Fruit fly (Drosophila melanogaster) whole organism, wandering third instar larva: ENCODE measurements around the gene CG43084.

Experiments used
- Abd-B ChIP-seq: fragments of >200 bp; optimal IDR thresholded peaks from 2 replicates; lab custom pipeline; 2017; ENCODE audit warnings: missing biosample characterization, missing genetic modification characterization
- CG32264 ChIP-seq: fragments of 200-800 bp; sonication (Bioruptor generic); optimal IDR thresholded peaks from 2 replicates; lab custom pipeline; 2016; ENCODE audit warnings: missing biosample characterization, missing genetic modification characterization
- CrebA ChIP-seq: fragments of 200-800 bp; sonication (Bioruptor generic); optimal IDR thresholded peaks from 2 replicates; lab custom pipeline; 2016; ENCODE audit warnings: missing biosample characterization, mild to moderate bottlenecking, missing genetic modification characterization, borderline replicate concordance
- Dfd ChIP-seq: fragments of >200 bp; optimal IDR thresholded peaks from 2 replicates; lab custom pipeline; 2017; ENCODE audit warnings: missing biosample characterization, missing genetic modification characterization
- HLH106 ChIP-seq: fragments of 200-800 bp; optimal IDR thresholded peaks from 3 replicates; lab custom pipeline; 2019; ENCODE audit warnings: missing biosample characterization, mild to moderate bottlenecking, missing genetic modification characterization, moderate library complexity
- Hnf4 ChIP-seq: fragments of 200-800 bp; sonication (Bioruptor generic); optimal IDR thresholded peaks from 2 replicates; lab custom pipeline; 2016; ENCODE audit warnings: missing biosample characterization, mild to moderate bottlenecking, missing genetic modification characterization
- Hr78 ChIP-seq: fragments of >200 bp; optimal IDR thresholded peaks from 2 replicates; lab custom pipeline; 2017; ENCODE audit warnings: missing biosample characterization, missing genetic modification characterization
- Hr83 ChIP-seq: fragments of 200-300 bp; sonication (Bioruptor generic); optimal IDR thresholded peaks from 2 replicates; lab custom pipeline; 2016; ENCODE audit warnings: missing biosample characterization, mild to moderate bottlenecking, missing genetic modification characterization, moderate library complexity; ENCODE audit not compliant: poor library complexity, severe bottlenecking
- Jra ChIP-seq: sonication (Bioruptor generic); optimal IDR thresholded peaks from 2 replicates; lab custom pipeline; 2016; ENCODE audit warnings: missing biosample characterization, missing genetic modification characterization
- Mio ChIP-seq: sonication (Bioruptor generic); optimal IDR thresholded peaks from 2 replicates; lab custom pipeline; 2016; ENCODE audit warnings: missing biosample characterization, missing genetic modification characterization
- Myc ChIP-seq: fragments of >200 bp; optimal IDR thresholded peaks from 2 replicates; lab custom pipeline; 2017
- N ChIP-seq: fragments of >200 bp; optimal IDR thresholded peaks from 2 replicates; lab custom pipeline; 2018; ENCODE audit warnings: missing biosample characterization, missing external identifiers, missing genetic modification characterization
- OdsH ChIP-seq: fragments of 200-800 bp; sonication (Bioruptor generic); optimal IDR thresholded peaks from 2 replicates; lab custom pipeline; 2016; ENCODE audit warnings: missing biosample characterization, mild to moderate bottlenecking, missing genetic modification characterization
- Rel ChIP-seq, 2 experiments: fragments of 200-800 bp; sonication (Bioruptor generic) in 1 of 2; optimal IDR thresholded peaks; 2 replicates in 1 of 2; 3 replicates in 1 of 2; lab custom pipeline; 2016 to 2019; ENCODE audit warnings: mild to moderate bottlenecking in 2 of 2, missing biosample characterization in 2 of 2, missing genetic modification characterization in 2 of 2, moderate library complexity in 1 of 2
- Sp1 ChIP-seq: fragments of 200-800 bp; sonication (Bioruptor generic); optimal IDR thresholded peaks from 3 replicates; lab custom pipeline; 2019; ENCODE audit warnings: missing biosample characterization, mild to moderate bottlenecking, missing genetic modification characterization, moderate library complexity
- Vsx2 ChIP-seq: fragments of 200-300, 225-300 bp; sonication (Bioruptor generic); optimal IDR thresholded peaks from 2 replicates; lab custom pipeline; 2018; ENCODE audit warnings: missing biosample characterization, missing genetic modification characterization; ENCODE audit not compliant: partially characterized antibody
- br ChIP-seq: fragments of 200-800 bp; sonication (Bioruptor generic); optimal IDR thresholded peaks from 2 replicates; lab custom pipeline; 2016; ENCODE audit warnings: missing biosample characterization, missing genetic modification characterization
- dl ChIP-seq, 2 experiments: fragments of 175-275, 200-275 bp in 1 of 2; fragments of 200-275 bp in 1 of 2; sonication (Bioruptor generic); optimal IDR thresholded peaks; lab custom pipeline; 2018; ENCODE audit warnings: mild to moderate bottlenecking in 2 of 2, missing biosample characterization in 2 of 2, missing genetic modification characterization in 2 of 2, moderate library complexity in 2 of 2; ENCODE audit not compliant: partially characterized antibody in 2 of 2, insufficient read depth in 1 of 2
- dmrt93B ChIP-seq: fragments of 200-800 bp; sonication (Bioruptor generic); optimal IDR thresholded peaks from 2 replicates; lab custom pipeline; 2018; ENCODE audit warnings: missing biosample characterization, mild to moderate bottlenecking, missing genetic modification characterization
- dsf ChIP-seq: sonication (Bioruptor generic); optimal IDR thresholded peaks from 2 replicates; lab custom pipeline; 2016; ENCODE audit warnings: missing biosample characterization, missing genetic modification characterization, borderline replicate concordance
- ey ChIP-seq: fragments of 200-800 bp; sonication (Bioruptor generic); optimal IDR thresholded peaks from 2 replicates; lab custom pipeline; 2016; ENCODE audit warnings: missing biosample characterization, missing genetic modification characterization
- foxo ChIP-seq, 2 experiments: fragments of 200-800 bp; sonication (Bioruptor generic); optimal IDR thresholded peaks; 2 replicates in 1 of 2; 3 replicates in 1 of 2; lab custom pipeline; 2016 to 2017; ENCODE audit warnings: missing biosample characterization in 2 of 2, missing genetic modification characterization in 2 of 2
- fru ChIP-seq: fragments of 200-800 bp; sonication (Bioruptor generic); optimal IDR thresholded peaks from 3 replicates; lab custom pipeline; 2016; ENCODE audit warnings: missing biosample characterization, mild to moderate bottlenecking, missing genetic modification characterization
- h ChIP-seq: fragments of 200-800 bp; sonication (Bioruptor generic); optimal IDR thresholded peaks from 3 replicates; lab custom pipeline; 2016; ENCODE audit warnings: missing biosample characterization, mild to moderate bottlenecking, missing genetic modification characterization
- jim ChIP-seq: fragments of 175-275, 200-325 bp; sonication (Bioruptor generic); optimal IDR thresholded peaks from 2 replicates; lab custom pipeline; 2016; ENCODE audit warnings: missing biosample characterization, mild to moderate bottlenecking, missing genetic modification characterization
- lola ChIP-seq: fragments of >200 bp; optimal IDR thresholded peaks from 2 replicates; lab custom pipeline; 2017; ENCODE audit warnings: missing biosample characterization, missing genetic modification characterization
- pan ChIP-seq: fragments of >200 bp; optimal IDR thresholded peaks from 2 replicates; lab custom pipeline; 2017
- psq ChIP-seq: fragments of 200-800 bp; sonication (Bioruptor generic); optimal IDR thresholded peaks from 3 replicates; lab custom pipeline; 2017; ENCODE audit warnings: missing biosample characterization, mild to moderate bottlenecking, missing genetic modification characterization, moderate library complexity
- rgr ChIP-seq: fragments of 200-800 bp; sonication (Bioruptor generic); optimal IDR thresholded peaks from 3 replicates; lab custom pipeline; 2016; ENCODE audit warnings: missing biosample characterization, mild to moderate bottlenecking, missing genetic modification characterization
- sage ChIP-seq: fragments of 200-800 bp; sonication (Bioruptor generic); optimal IDR thresholded peaks from 2 replicates; lab custom pipeline; 2016; ENCODE audit warnings: missing biosample characterization, mild to moderate bottlenecking, missing genetic modification characterization
- sv ChIP-seq: fragments of 200-800 bp; sonication (Bioruptor generic); optimal IDR thresholded peaks from 3 replicates; lab custom pipeline; 2016; ENCODE audit warnings: missing biosample characterization, missing genetic modification characterization
- tai ChIP-seq: sonication (Bioruptor generic); optimal IDR thresholded peaks from 2 replicates; lab custom pipeline; 2016; ENCODE audit warnings: missing biosample characterization, missing genetic modification characterization
- usp ChIP-seq: fragments of >200 bp; optimal IDR thresholded peaks from 2 replicates; lab custom pipeline; 2017; ENCODE audit warnings: missing biosample characterization, missing genetic modification characterization
- woc ChIP-seq: sonication (Bioruptor generic); optimal IDR thresholded peaks from 2 replicates; lab custom pipeline; 2016; ENCODE audit warnings: missing biosample characterization, mild to moderate bottlenecking, missing genetic modification characterization

Gene CG43084

DNA sequence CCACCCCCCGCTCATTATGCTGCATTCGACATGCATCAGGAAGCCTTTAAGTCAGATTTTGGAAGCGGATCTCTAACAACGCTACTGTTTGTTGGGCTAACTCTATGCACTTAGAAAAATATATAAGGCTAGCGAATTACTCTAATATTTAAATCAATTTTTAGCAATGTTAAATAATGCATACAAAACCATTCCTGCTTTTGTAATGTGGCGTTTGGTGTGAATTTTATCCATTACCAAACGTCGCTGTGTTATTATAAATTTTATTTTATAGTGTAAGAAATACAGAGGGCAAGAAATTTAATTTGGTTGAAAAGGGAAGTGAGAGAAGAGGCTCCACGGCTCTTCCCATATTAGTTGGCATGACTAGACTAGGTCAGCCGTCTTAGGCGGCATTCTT, 22.1 kb downstream of the CG43084 start:
- TF ChIP-seq usp (GFP tag; lab: Kevin White, UChicago) (no peak), lola (GFP tag; lab: Kevin White, UChicago) (no peak)

DNA sequence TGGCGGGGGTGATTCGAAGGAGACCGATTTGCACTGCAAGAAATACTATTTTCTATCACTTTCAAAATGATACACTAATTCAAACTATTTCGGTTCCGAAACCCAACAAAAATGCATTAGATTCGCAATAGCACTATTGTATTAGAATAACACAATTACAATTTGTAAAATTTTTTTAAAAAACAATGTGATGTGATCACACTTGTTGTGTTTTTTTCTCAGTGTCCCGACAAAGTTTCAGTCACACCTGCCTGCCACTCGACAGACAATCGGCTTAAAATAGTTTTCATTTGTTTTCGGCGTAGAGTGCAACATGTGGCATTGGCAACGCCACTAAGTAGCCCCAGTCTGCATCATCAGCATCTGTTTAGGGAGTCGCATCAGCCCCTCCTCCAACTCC, 24.5 kb downstream of the CG43084 start:
- TF ChIP-seq Dfd (GFP tag; lab: Kevin White, UChicago) (no peak), sv (GFP tag; lab: Kevin White, UChicago) (peak; percentile 9)

DNA sequence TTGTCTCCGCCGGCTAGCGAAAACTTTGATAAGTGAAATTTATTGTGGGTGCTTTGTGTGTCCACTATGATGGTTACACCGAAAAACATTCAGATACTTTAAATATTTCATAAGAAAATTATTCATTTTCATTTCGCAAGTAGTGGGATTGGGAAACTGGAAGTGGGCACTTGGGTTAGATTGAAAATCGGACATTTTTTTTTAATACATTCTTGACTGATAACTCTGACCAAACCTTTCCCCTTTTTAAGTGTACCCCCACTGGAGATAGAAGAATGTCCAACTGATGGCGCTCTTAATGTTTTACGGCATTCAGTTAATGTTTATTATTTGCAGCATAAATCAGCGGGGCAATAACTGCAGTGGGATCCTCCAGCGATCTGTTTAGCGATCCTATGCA, 27.0 kb downstream of the CG43084 start:
- TF ChIP-seq Hr78 (GFP tag; lab: Kevin White, UChicago) (no peak), CG32264 (no peak), Sp1 (GFP tag; lab: Kevin White, UChicago) (no peak), CrebA (GFP tag; lab: Kevin White, UChicago) (no peak), dl (GFP tag; optimal IDR thresholded peaks at IDR 0.05; lab: Kevin White, UChicago; ENCODE audit: insufficient read depth in 1 of 2, partially characterized antibody in 2 of 2) (no peak), Myc (no peak), HLH106 (no peak), tai (GFP tag; lab: Kevin White, UChicago) (no peak), sage (GFP tag; lab: Kevin White, UChicago) (no peak), Abd-B (no peak), Jra (GFP tag; lab: Kevin White, UChicago) (no peak), Vsx2 (GFP tag; lab: Kevin White, UChicago) (no peak), Hr83 (no peak), Dfd (GFP tag; lab: Kevin White, UChicago) (no peak), rgr (GFP tag; lab: Kevin White, UChicago) (no peak), br (GFP tag; lab: Kevin White, UChicago) (no peak), dsf (GFP tag; lab: Kevin White, UChicago) (no peak), foxo (GFP tag; optimal IDR thresholded peaks at IDR 0.05; lab: Kevin White, UChicago) (no peak)
- TF ChIP-seq, all 38 proteins: peak for 0

DNA sequence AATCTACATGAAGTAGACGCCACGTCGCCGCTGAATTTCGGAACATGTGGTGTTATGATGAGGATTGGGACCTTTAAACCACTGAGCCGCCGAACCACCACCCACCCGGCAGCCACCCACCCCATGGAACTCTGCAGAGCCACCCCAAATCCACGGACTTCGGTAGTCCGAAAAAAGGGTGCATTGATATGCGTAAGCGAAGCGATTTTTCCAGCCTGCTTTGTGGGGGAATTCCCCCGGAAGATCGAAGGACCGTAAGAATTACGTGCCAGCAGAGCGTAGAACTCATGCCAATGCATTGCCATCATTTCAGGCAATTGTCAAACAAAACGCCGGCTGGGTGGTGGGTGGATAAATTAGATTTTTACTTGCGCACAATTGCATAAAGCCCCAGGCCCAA, 27.6 kb downstream of the CG43084 start:
- TF ChIP-seq foxo (GFP tag; optimal IDR thresholded peaks at IDR 0.05; lab: Kevin White, UChicago) (no peak), Mio (GFP tag; lab: Kevin White, UChicago) (no peak), CG32264 (no peak), jim (GFP tag; lab: Kevin White, UChicago) (no peak), Dfd (GFP tag; lab: Kevin White, UChicago) (no peak), dmrt93B (GFP tag; lab: Kevin White, UChicago) (no peak), Hnf4 (GFP tag; lab: Kevin White, UChicago) (no peak)

DNA sequence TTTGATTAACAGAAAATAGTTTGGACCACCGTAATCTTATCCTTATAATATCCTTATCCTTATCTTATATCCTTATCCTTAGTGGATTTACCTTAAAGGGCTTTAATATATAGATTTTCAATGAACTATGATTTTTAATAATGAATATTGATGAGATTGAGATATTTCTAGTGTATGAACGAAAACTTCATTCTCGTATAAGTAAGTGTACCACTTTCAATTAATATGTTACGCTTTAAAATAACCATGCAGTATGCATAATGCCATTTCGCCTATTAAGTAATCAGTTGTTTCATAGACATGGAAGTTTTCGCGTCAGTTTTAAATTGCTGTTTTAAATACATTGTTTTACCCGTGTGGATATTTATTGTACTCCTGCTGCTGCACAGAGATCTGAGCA, 28.8 kb downstream of the CG43084 start, which contains the start of gene CG7304:
Gene CG7304, plus strand, starts transcription at position 301 of the 400 bp plus-strand sequence.
- TF ChIP-seq Mio (GFP tag; lab: Kevin White, UChicago) (no peak), woc (GFP tag; lab: Kevin White, UChicago) (no peak), ey (GFP tag; lab: Kevin White, UChicago) (no peak), sage (GFP tag; lab: Kevin White, UChicago) (no peak)

DNA sequence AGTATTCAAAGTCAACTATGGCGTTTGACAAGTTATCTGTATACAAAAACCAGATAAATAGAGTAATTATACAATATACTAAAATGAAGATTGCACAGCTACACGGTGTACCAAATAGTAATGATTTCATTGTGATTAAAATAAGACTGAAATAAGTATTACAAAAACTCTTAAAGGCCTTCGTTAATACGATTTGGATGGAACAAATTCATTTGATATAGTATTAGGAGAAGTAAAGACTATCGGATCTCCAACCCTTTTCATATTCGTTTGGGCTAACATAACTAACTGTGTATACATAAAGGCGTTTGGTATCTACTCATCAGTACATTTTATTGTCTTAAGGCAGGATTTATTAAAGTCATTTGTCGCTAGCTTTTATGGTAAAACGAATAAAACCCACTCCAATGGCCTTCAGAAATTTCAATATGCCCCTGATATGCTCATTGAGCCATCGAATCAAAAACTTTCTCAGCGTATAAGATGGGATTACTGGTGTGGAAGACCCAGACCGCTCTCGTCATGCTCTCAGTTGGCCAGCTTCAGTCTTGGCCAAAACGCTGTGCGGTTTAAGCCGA, 32.8 kb downstream of the CG43084 start, which contains the start of the genes CG7579 and Pgant8:
Gene CG7579, minus strand, starts transcription at position 101 of the 578 bp plus-strand sequence.
Gene Pgant8, plus strand, starts transcription at position 528 of the 578 bp plus-strand sequence.
- TF ChIP-seq Rel (GFP tag; optimal IDR thresholded peaks at IDR 0.05; lab: Kevin White, UChicago) (no peak), Rel (tag; optimal IDR thresholded peaks at IDR 0.05; lab: Kevin White, UChicago) (no peak), Abd-B (no peak), ey (GFP tag; lab: Kevin White, UChicago) (no peak), pan (lab: Kevin White, UChicago) (no peak), CG32264 (no peak), Dfd (GFP tag; lab: Kevin White, UChicago) (no peak), Sp1 (GFP tag; lab: Kevin White, UChicago) (no peak), N (GFP tag; lab: Kevin White, UChicago) (no peak), OdsH (GFP tag; lab: Kevin White, UChicago) (no peak), sv (GFP tag; lab: Kevin White, UChicago) (no peak), woc (GFP tag; lab: Kevin White, UChicago) (no peak), br (GFP tag; lab: Kevin White, UChicago) (no peak), rgr (GFP tag; lab: Kevin White, UChicago) (no peak), h (no peak), fru (GFP tag; lab: Kevin White, UChicago) (no peak), psq (GFP tag; lab: Kevin White, UChicago) (no peak), usp (GFP tag; lab: Kevin White, UChicago) (no peak)
- TF ChIP-seq, all 38 proteins: peak for 0
